Worm (Caenorhabditis elegans) whole organism, L4 larva: ENCODE measurements around the gene pad-2.

Experiments
- F49E8.2 ChIP-seq: sonication (generic microtip); optimal IDR thresholded peaks from 2 replicates; lab custom pipeline; 2016; ENCODE audit warnings: missing compliant biosample characterization, mild to moderate bottlenecking, missing genetic modification characterization, borderline replicate concordance
- T26A8.4 ChIP-seq: fragments of 200-800 bp; sonication (Bioruptor generic); IDR thresholded peaks from 2 replicates; pipeline ENCODE4 v1.3.6; 2022; ENCODE audit warnings: missing genetic modification characterization, missing compliant biosample characterization
- Y75B8A.6 ChIP-seq: fragments of 200-800 bp; sonication (Bioruptor generic); IDR thresholded peaks from 2 replicates; pipeline ENCODE4 v1.3.6; 2022; ENCODE audit warnings: missing genetic modification reagents, missing genetic modification characterization, missing compliant biosample characterization
- ces-1 ChIP-seq: fragments of 150-350 bp; sonication (generic microtip); optimal IDR thresholded peaks from 4 replicates; lab custom pipeline; 2014; ENCODE audit warnings: missing biosample characterization, missing genetic modification reagents, missing genetic modification characterization
- lin-39 ChIP-seq: fragments of 150-350 bp; optimal IDR thresholded peaks from 2 replicates; lab custom pipeline; 2014; ENCODE audit warnings: missing biosample characterization, missing genetic modification reagents, missing genetic modification characterization
- snpc-4 ChIP-seq: fragments of 150-350 bp; optimal IDR thresholded peaks from 2 replicates; lab custom pipeline; 2014; ENCODE audit warnings: missing biosample characterization, missing genetic modification characterization
- zfp-3 ChIP-seq: fragments of 200-800 bp; sonication (Bioruptor generic); conservative IDR thresholded peaks from 2 replicates; pipeline ENCODE4 v1.3.6; 2022; ENCODE audit warnings: missing genetic modification reagents, missing genetic modification characterization, missing compliant biosample characterization

DNA sequence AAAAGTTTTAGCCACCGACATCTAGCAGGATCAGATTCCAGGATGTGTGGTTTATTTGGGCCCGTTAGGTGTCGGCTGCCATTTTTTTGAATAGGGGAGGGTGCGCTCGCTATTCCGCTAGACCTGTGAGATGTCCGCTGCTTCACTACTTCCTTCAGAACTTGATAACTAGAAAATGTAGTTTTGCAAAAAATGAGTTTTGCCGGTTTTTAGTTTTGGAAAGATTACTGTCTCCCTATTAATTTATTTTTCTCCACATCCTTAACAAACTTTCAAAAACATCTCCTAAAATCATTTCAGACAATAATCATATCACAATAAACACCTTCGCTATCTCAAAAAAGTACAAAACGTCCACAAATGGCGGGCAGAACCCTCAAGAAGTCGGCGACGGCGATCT, 15.9 kb downstream of the pad-2 start, which contains the start of gene vglu-2:
- TF ChIP-seq lin-39 (tag; lab: Kevin White, UChicago) = no peak
- TF ChIP-seq ces-1 = no peak
- no peak for TF ChIP-seq F49E8.2 (tag; lab: Kevin White, UChicago)
- TF ChIP-seq T26A8.4 (GFP tag; lab: Robert Waterston, UW) = no peak
- no peak for TF ChIP-seq snpc-4
- no peak for TF ChIP-seq zfp-3 (GFP tag; lab: Robert Waterston, UW)
- TF ChIP-seq Y75B8A.6 (GFP tag; lab: Robert Waterston, UW) = no peak
